Fruit fly (Drosophila melanogaster) whole organism, larva: Measurements from ENCODE around the gene CG14074.

Experiments
- noc ChIP-seq: fragments of 200-800 bp; sonication (Bioruptor generic); optimal IDR thresholded peaks from 3 replicates; lab custom pipeline; 2019; ENCODE audit warnings: missing biosample characterization, mild to moderate bottlenecking, missing genetic modification characterization, moderate library complexity

CG14074 gene

dm6 chr3L:18832195-18832594, 33.8 kb upstream of the CG14074 start:
- TF ChIP-seq noc (tag; lab: Kevin White, UChicago): no peak

DNA sequence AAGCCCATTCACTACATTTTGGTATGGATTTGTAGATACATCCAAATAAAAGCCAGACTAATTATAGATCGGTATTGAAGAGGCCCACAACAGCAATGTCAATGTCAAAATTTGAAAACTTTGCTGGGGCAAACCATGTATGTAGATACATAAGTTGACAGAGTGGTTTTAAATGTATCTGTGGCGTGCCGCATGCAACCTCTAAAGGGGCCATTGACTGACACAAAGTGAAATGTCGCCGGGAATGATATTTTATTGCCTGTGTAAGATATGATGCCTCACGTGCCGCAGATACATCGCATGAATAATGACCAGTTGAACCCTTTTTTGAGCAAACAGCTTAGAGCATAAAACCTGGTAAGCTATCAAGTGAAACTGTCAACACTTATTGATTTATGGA, 33.3 kb upstream of the CG14074 start:
- no peak for TF ChIP-seq noc (tag; lab: Kevin White, UChicago)

DNA sequence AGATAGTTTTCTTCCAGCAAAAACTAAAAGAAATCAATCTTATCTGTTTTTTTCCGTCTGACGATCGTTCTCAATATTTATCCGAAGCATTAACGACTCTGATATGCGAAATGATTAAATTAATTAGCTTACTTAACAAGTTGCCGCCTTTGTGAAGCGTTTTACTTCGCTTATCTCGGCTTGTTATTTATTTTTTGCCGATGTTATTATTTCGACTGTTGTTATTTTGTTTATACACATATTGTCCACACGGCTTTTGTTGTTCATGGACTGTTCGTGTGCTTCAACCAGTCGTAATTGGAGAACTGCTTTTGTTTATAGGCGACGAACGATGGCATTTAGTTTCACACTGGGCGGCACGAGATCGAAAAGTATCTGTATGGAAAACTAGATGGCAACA, 32.8 kb upstream of the CG14074 start:
- TF ChIP-seq noc (tag; lab: Kevin White, UChicago): no peak

DNA sequence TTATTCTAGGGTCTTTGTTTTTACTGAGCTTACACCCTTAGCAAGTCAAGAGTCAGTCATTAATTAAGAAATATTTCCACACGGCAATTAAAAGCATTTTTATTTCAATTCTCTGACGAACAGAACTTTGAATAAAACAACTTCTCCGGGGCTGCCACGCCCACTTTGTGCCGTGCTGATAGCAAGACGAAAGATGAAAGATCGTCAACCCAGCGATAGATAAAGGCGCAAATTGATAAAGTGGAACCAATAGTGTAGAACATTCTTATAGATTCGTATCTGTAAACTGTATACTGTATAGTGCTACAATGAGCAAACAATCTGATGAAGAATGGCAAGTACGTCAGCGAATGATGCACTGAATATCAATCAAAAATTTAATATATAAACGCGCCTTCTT, 31.1 kb upstream of the CG14074 start:
- TF ChIP-seq noc (tag; lab: Kevin White, UChicago): peak; percentile 29

dm6 chr3L:18836658-18837057, 29.4 kb upstream of the CG14074 start:
- TF ChIP-seq noc (tag; lab: Kevin White, UChicago): peak; percentile 34

- TF ChIP-seq noc (tag; lab: Kevin White, UChicago): no peak
Measured at dm6 chr3L:18837707-18838244, 28.2 kb upstream of the CG14074 start.

DNA sequence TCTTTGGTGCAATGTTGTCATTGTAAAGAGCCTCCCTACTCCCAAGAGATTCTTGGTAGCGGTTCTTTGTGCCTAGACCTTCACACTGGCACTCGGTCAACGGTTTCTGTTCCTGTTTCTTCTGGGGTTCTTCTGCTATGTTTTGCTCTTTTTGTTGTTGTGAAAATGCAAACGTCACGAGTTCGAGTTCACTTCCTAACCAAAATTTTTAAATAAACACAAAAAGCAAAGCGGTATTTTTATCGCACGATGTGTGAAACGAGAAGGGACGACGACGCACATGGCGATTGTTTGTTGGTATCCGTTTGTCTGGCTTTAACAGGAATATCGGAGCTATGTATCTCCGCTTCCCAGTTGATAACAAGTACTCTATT, 26.0 kb upstream of the CG14074 start:
- TF ChIP-seq noc (tag; lab: Kevin White, UChicago): no peak

DNA sequence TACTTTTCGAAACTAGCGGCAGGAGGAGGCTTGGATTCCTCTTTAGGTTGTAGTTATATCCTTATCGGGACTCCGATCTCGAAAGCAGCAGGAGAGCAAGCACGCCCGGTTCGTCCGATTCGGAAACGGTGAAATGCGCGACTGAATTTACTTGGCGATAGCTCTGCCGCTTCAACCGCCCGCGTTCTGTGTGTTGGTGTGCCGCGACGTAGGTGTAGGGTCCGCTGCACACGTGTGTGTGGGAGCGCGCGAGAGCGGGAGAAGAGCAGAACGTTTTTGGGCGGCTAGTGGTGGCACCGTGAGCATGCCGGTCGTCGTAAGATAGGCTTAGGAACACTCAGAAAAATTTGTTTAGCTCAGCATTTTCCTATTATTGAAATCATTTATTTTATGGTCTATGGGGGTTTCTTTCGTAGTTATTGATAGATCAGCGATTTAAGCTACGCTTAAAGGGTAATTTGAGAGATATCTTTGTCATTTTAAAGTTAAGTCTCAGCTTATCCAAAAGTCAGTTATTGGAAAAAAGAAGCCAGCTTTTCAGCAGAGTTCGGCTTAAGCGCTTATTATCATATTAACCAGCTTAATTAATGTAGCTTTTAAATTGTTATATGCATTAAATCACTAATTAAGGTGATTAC, 25.5 kb upstream of the CG14074 start:
- TF ChIP-seq noc (tag; lab: Kevin White, UChicago): peak; percentile 26

dm6 chr3L:18841269-18841668, 24.8 kb upstream of the CG14074 start:
- TF ChIP-seq noc (tag; lab: Kevin White, UChicago): no peak

DNA sequence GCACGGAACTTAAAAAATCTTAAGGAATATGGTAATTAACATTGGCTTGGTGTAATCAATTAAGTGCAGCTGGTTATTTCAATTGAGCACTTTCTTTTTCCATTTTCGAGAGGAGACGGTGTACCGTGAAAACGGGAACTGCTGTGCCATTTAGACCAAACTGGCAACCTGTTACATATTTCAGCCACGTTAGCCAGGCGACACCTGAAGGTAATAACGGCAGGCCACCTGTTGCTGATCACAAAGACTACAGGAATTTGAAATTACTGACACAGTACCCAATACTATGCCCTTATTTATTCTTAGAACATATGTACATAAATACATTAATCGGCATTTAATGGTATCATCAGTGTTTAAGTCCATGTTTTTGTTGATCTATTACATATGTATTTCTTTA, 23.8 kb upstream of the CG14074 start:
- TF ChIP-seq noc (tag; lab: Kevin White, UChicago): no peak

DNA sequence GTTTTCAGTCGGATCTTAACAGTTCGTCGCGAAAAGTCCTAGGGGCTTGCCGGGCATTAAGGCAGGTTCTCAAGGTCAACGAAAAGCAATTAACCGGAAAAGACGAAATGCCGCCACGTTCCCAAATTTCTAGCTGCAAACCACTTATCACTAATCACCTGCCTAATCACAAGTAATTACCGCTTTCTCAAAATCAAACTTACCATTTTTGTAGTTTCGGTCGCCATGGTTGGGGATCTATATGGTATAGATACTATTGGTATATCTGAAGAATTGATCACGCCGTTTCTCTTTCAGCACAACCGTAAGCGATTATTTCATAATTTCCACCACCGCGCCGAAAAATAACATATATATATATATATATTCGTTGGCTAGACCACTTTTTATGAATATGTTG, 20.2 kb upstream of the CG14074 start:
- TF ChIP-seq noc (tag; lab: Kevin White, UChicago): no peak

- TF ChIP-seq noc (tag; lab: Kevin White, UChicago): no peak
Measured at dm6 chr3L:18846233-18846271, 20.0 kb upstream of the CG14074 start, which contains the start of gene Indy. Gene Indy (minus strand): TSS chr3L:18846267.

- no peak for TF ChIP-seq noc (tag; lab: Kevin White, UChicago)
Measured at dm6 chr3L:18846272-18846741, 19.7 kb upstream of the CG14074 start.

- no peak for TF ChIP-seq noc (tag; lab: Kevin White, UChicago)
Measured at dm6 chr3L:18848436-18848835, 17.6 kb upstream of the CG14074 start.

DNA sequence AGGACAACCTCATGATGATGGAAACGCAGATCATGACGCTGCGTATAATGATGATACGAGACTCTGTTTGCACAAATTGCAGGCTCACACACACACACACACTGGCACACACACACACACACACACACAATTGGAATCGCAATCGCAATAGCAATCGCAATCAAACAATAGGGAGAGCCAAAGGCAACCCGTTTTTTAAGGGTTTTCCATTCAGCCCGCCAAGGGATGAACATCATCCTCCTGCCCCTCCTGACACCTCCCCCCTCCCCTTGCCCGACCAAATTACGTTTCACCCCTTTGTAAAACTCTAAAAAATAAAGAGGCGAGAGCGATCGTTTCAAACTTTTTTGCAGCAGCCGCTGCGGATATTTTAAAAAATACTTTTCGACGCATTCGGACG, 13.8 kb upstream of the CG14074 start:
- TF ChIP-seq noc (tag; lab: Kevin White, UChicago): no peak

DNA sequence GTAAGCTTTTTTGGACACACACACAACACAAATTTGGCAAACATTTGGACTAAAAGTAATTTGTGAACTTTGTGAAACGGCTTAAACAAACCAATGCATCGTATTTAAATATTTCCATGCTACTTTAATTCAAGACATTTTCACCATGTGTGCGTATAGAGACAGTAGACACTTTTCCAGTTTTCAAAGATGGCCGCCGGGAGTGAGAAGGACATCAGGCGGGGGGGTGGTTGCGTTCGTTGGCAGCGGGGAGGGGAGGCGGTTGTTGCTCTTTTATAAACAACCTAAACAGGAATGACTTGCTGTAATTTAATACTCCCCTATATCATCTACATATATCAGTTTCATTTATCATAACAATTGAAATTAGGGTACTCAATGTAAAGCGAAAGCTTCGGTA, 12.6 kb upstream of the CG14074 start:
- TF ChIP-seq noc (tag; lab: Kevin White, UChicago): no peak

- TF ChIP-seq noc (tag; lab: Kevin White, UChicago): no peak
Measured at dm6 chr3L:18854412-18854811, 11.6 kb upstream of the CG14074 start.

DNA sequence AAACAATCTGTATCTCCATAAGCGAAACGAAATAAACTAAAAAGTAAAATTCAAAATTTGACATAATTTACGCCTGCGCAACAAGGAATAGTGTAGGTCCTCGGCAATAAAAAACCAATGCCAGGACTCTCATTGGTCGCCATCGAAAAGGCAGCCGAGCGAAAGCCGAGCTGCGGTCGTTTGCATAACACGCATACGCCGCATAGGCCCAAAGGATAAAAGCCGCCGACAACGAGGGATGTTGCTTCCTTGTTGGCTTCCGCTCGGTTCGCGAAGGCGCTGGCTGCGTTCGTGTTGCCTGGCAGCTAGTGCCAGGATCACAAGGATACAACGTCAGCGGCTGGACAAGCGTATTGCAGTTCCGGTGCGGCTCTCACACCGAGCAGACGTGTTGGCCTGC, 5.6 kb upstream of the CG14074 start:
- TF ChIP-seq noc (tag; lab: Kevin White, UChicago): no peak
